Fruit fly (Drosophila melanogaster) S2 (cell line): Measurements from ENCODE around the gene mab-21.

Source experiments
- CG8478 ChIP-seq: fragments of >200 bp; optimal IDR thresholded peaks from 2 replicates; lab custom pipeline; 2018
- CTCF ChIP-seq, 2 experiments: fragments of >200 bp; optimal IDR thresholded peaks; 2 replicates each; lab custom pipeline; 2018

dm6 chrX:5980883-5981282 lies 32.1 kb downstream of the mab-21 start:
- TF ChIP-seq CG8478 (lab: Kevin White, UChicago) (no peak), CTCF (optimal IDR thresholded peaks at IDR 0.05; lab: Kevin White, UChicago) (no peak)
